Fruit fly (Drosophila melanogaster) whole organism, embryonic: ENCODE results near the gene asl.

Source experiments
- Abd-B ChIP-seq: fragments of 200-800 bp; sonication (Bioruptor generic); optimal IDR thresholded peaks from 2 replicates; lab custom pipeline; 2018; ENCODE audit warnings: missing biosample characterization, mild to moderate bottlenecking, missing genetic modification characterization, moderate library complexity
- Blimp-1 ChIP-seq: fragments of 200-800 bp; sonication (Bioruptor generic); optimal IDR thresholded peaks from 3 replicates; lab custom pipeline; 2018; ENCODE audit warnings: missing biosample characterization, missing genetic modification characterization, mild to moderate bottlenecking, moderate library complexity, missing genetic modification reagents
- BtbVII ChIP-seq: fragments of 200-800 bp; sonication (Bioruptor generic); optimal IDR thresholded peaks from 3 replicates; lab custom pipeline; 2017; ENCODE audit warnings: missing biosample characterization, mild to moderate bottlenecking, missing genetic modification characterization
- CG10959 ChIP-seq: fragments of 200-800 bp; sonication (Bioruptor generic); IDR thresholded peaks from 2 replicates; pipeline ENCODE4 v1.3.6; 2022; ENCODE audit warnings: missing biosample characterization, missing genetic modification characterization
- CG12769 ChIP-seq: fragments of 200-800 bp; sonication (Bioruptor generic); optimal IDR thresholded peaks from 2 replicates; lab custom pipeline; 2019; ENCODE audit warnings: missing biosample characterization, mild to moderate bottlenecking, missing genetic modification characterization, moderate library complexity
- CG13123 ChIP-seq: fragments of 200-800 bp; sonication (Bioruptor generic); optimal IDR thresholded peaks from 2 replicates; lab custom pipeline; 2016; ENCODE audit warnings: missing biosample characterization, missing genetic modification characterization
- CG13894 ChIP-seq: fragments of 200-800 bp; sonication (Bioruptor generic); optimal IDR thresholded peaks from 3 replicates; lab custom pipeline; 2018; ENCODE audit warnings: missing biosample characterization, mild to moderate bottlenecking, missing genetic modification characterization, moderate library complexity
- CG1602 ChIP-seq: fragments of 200-800 bp; sonication (Bioruptor generic); optimal IDR thresholded peaks from 3 replicates; lab custom pipeline; 2016; ENCODE audit warnings: missing biosample characterization, missing genetic modification characterization
- CG18599 ChIP-seq: fragments of 200-800 bp; sonication (Bioruptor generic); optimal IDR thresholded peaks from 3 replicates; lab custom pipeline; 2017; ENCODE audit warnings: missing biosample characterization, missing genetic modification characterization, mild to moderate bottlenecking, moderate library complexity, missing genetic modification reagents
- CG2678 ChIP-seq: fragments of 200-800 bp; sonication (Bioruptor generic); optimal IDR thresholded peaks from 3 replicates; lab custom pipeline; 2019; ENCODE audit warnings: missing biosample characterization, mild to moderate bottlenecking, missing genetic modification characterization, moderate library complexity
- CG30020 ChIP-seq: fragments of 200-800 bp; optimal IDR thresholded peaks from 2 replicates; lab custom pipeline; 2019; ENCODE audit warnings: missing biosample characterization, mild to moderate bottlenecking, missing genetic modification characterization, moderate library complexity
- CG31388 ChIP-seq: fragments of 200-800 bp; sonication (Bioruptor generic); optimal IDR thresholded peaks from 2 replicates; lab custom pipeline; 2016; ENCODE audit warnings: missing biosample characterization, missing genetic modification characterization
- CG31441 ChIP-seq: fragments of 200-800 bp; sonication (Bioruptor generic); IDR thresholded peaks from 2 replicates; pipeline ENCODE4 v1.3.6; 2022; ENCODE audit warnings: missing biosample characterization, missing genetic modification characterization
- CG3163 ChIP-seq: fragments of 200-800 bp; sonication (Bioruptor generic); optimal IDR thresholded peaks from 3 replicates; lab custom pipeline; 2016; ENCODE audit warnings: missing biosample characterization, missing genetic modification characterization
- CG3281 ChIP-seq: fragments of 200-800 bp; sonication (Bioruptor generic); optimal IDR thresholded peaks from 3 replicates; lab custom pipeline; 2017; ENCODE audit warnings: missing biosample characterization, mild to moderate bottlenecking, missing genetic modification characterization
- CG6683 ChIP-seq: fragments of 200-800 bp; sonication (Bioruptor generic); optimal IDR thresholded peaks from 2 replicates; lab custom pipeline; 2017; ENCODE audit warnings: missing biosample characterization, mild to moderate bottlenecking, missing genetic modification characterization, missing genetic modification reagents
- CG6765 ChIP-seq: fragments of 200-800 bp; sonication (Bioruptor generic); optimal IDR thresholded peaks from 3 replicates; lab custom pipeline; 2017; ENCODE audit warnings: missing biosample characterization, mild to moderate bottlenecking, missing genetic modification characterization
- CG7928 ChIP-seq: fragments of 200-800 bp; sonication (Bioruptor generic); optimal IDR thresholded peaks from 2 replicates; lab custom pipeline; 2017; ENCODE audit warnings: missing biosample characterization, mild to moderate bottlenecking, missing genetic modification characterization
- CG8765 ChIP-seq: fragments of 200-800 bp; sonication (Bioruptor generic); IDR thresholded peaks from 2 replicates; pipeline ENCODE4 v1.3.6; 2022; ENCODE audit warnings: missing biosample characterization, missing genetic modification characterization
- CG9797 ChIP-seq: fragments of 200-800 bp; sonication (Bioruptor generic); optimal IDR thresholded peaks from 3 replicates; lab custom pipeline; 2018; ENCODE audit warnings: missing biosample characterization, mild to moderate bottlenecking, missing genetic modification characterization
- CTCF ChIP-seq: fragments of 200-800 bp; sonication (Bioruptor generic); optimal IDR thresholded peaks from 2 replicates; lab custom pipeline; 2017; ENCODE audit warnings: missing biosample characterization, mild to moderate bottlenecking, missing genetic modification characterization, moderate library complexity
- E2f1 ChIP-seq: fragments of 200-800 bp; sonication (Bioruptor generic); IDR thresholded peaks from 2 replicates; pipeline ENCODE4 v1.3.6; 2022; ENCODE audit warnings: missing biosample characterization, missing genetic modification characterization
- Fer3 ChIP-seq: fragments of 200-800 bp; sonication (Bioruptor generic); optimal IDR thresholded peaks from 2 replicates; lab custom pipeline; 2018; ENCODE audit warnings: missing biosample characterization, mild to moderate bottlenecking, missing genetic modification characterization, moderate library complexity
- Hr3 ChIP-seq: fragments of 200-800 bp; sonication (Bioruptor generic); optimal IDR thresholded peaks from 3 replicates; lab custom pipeline; 2016; ENCODE audit warnings: missing biosample characterization, missing genetic modification characterization
- Hsf ChIP-seq: fragments of 200-800 bp; sonication (Bioruptor generic); optimal IDR thresholded peaks from 3 replicates; lab custom pipeline; 2016; ENCODE audit warnings: missing biosample characterization, missing genetic modification characterization
- Lhr ChIP-seq: fragments of 200-800 bp; sonication (Bioruptor generic); optimal IDR thresholded peaks from 3 replicates; lab custom pipeline; 2017; ENCODE audit warnings: mild to moderate bottlenecking, missing biosample characterization, missing genetic modification reagents, missing genetic modification characterization
- MESR4 ChIP-seq: fragments of 200-800 bp; sonication (Bioruptor generic); optimal IDR thresholded peaks from 2 replicates; lab custom pipeline; 2018; ENCODE audit warnings: missing biosample characterization, mild to moderate bottlenecking, missing genetic modification characterization, moderate library complexity
- NK7.1 ChIP-seq: fragments of 200-800 bp; sonication (Bioruptor generic); optimal IDR thresholded peaks from 3 replicates; lab custom pipeline; 2016; ENCODE audit warnings: missing biosample characterization, missing genetic modification characterization
- Sox100B ChIP-seq: fragments of 200-800 bp; sonication (Bioruptor generic); optimal IDR thresholded peaks from 3 replicates; lab custom pipeline; 2018; ENCODE audit warnings: missing biosample characterization, mild to moderate bottlenecking, missing genetic modification characterization
- Spps ChIP-seq: fragments of 200-800 bp; sonication (Bioruptor generic); optimal IDR thresholded peaks from 2 replicates; lab custom pipeline; 2018; ENCODE audit warnings: missing biosample characterization, mild to moderate bottlenecking, missing genetic modification characterization
- Vsx1 ChIP-seq: fragments of 200-800 bp; sonication (Bioruptor generic); optimal IDR thresholded peaks from 2 replicates; lab custom pipeline; 2017; ENCODE audit warnings: missing biosample characterization, mild to moderate bottlenecking, missing genetic modification characterization, missing genetic modification reagents
- ab ChIP-seq: fragments of 200-800 bp; sonication (Bioruptor generic); optimal IDR thresholded peaks from 2 replicates; lab custom pipeline; 2016; ENCODE audit warnings: missing biosample characterization, missing genetic modification characterization
- bigmax ChIP-seq: fragments of 200-800 bp; sonication (Bioruptor generic); optimal IDR thresholded peaks from 2 replicates; lab custom pipeline; 2018; ENCODE audit warnings: missing biosample characterization, mild to moderate bottlenecking, missing genetic modification characterization
- dmrt11E ChIP-seq: fragments of 200-800 bp; sonication (Bioruptor generic); optimal IDR thresholded peaks from 3 replicates; lab custom pipeline; 2018; ENCODE audit warnings: missing biosample characterization, mild to moderate bottlenecking, missing genetic modification characterization, moderate library complexity
- dmrt99B ChIP-seq: fragments of 200-800 bp; sonication (Bioruptor generic); optimal IDR thresholded peaks from 2 replicates; lab custom pipeline; 2018; ENCODE audit warnings: missing biosample characterization, mild to moderate bottlenecking, missing genetic modification characterization, moderate library complexity
- eve ChIP-seq, 2 experiments: fragments of >200 bp; optimal IDR thresholded peaks; 2 replicates each; lab custom pipeline; 2017; ENCODE audit warnings: missing biosample characterization in 2 of 2, missing genetic modification characterization in 2 of 2
- gsb-n ChIP-seq: fragments of 200-800 bp; sonication (Bioruptor generic); optimal IDR thresholded peaks from 3 replicates; lab custom pipeline; 2018; ENCODE audit warnings: missing biosample characterization, mild to moderate bottlenecking, missing genetic modification characterization
- hkb ChIP-seq, 2 experiments: fragments of 200-800 bp in 1 of 2; fragments of >200 bp in 1 of 2; sonication (Bioruptor generic) in 1 of 2; IDR thresholded peaks in 1 of 2; optimal IDR thresholded peaks in 1 of 2; 2 replicates each; pipeline versions ENCODE4 v1.3.6 to Lab custom; 2017 to 2022; ENCODE audit warnings: missing biosample characterization in 1 of 2, missing genetic modification characterization in 1 of 2
- ind ChIP-seq: fragments of 200-800 bp; sonication (Bioruptor generic); optimal IDR thresholded peaks from 3 replicates; lab custom pipeline; 2016; ENCODE audit warnings: missing biosample characterization, missing genetic modification characterization
- inv ChIP-seq: fragments of 200-800 bp; sonication (Bioruptor generic); IDR thresholded peaks from 2 replicates; pipeline ENCODE4 v1.3.6; 2022; ENCODE audit warnings: missing biosample characterization, missing genetic modification characterization; ENCODE audit not compliant: partially characterized antibody
- onecut ChIP-seq: fragments of 200-800 bp; sonication (Bioruptor generic); IDR thresholded peaks from 2 replicates; pipeline ENCODE4 v1.3.6; 2022; ENCODE audit warnings: missing biosample characterization, missing genetic modification characterization
- org-1 ChIP-seq: fragments of 200-800 bp; sonication (Bioruptor generic); optimal IDR thresholded peaks from 2 replicates; lab custom pipeline; 2017; ENCODE audit warnings: missing biosample characterization, missing genetic modification characterization
- pfk ChIP-seq: fragments of 200-800 bp; sonication (Bioruptor generic); optimal IDR thresholded peaks from 2 replicates; lab custom pipeline; 2018; ENCODE audit warnings: missing biosample characterization, mild to moderate bottlenecking, missing genetic modification characterization, moderate library complexity
- ranshi ChIP-seq: fragments of 200-800 bp; sonication (Bioruptor generic); IDR thresholded peaks from 2 replicates; pipeline ENCODE4 v1.3.6; 2022; ENCODE audit warnings: missing biosample characterization, missing genetic modification characterization
- schlank ChIP-seq: fragments of 200-800 bp; sonication (Bioruptor generic); optimal IDR thresholded peaks from 2 replicates; lab custom pipeline; 2018; ENCODE audit warnings: missing biosample characterization, mild to moderate bottlenecking, missing genetic modification characterization
- scrt ChIP-seq: fragments of 200-800 bp; sonication (Bioruptor generic); optimal IDR thresholded peaks from 2 replicates; lab custom pipeline; 2018; ENCODE audit warnings: missing biosample characterization, mild to moderate bottlenecking, missing genetic modification characterization, moderate library complexity
- sens-2 ChIP-seq: fragments of 200-800 bp; sonication (Bioruptor generic); IDR thresholded peaks from 2 replicates; pipeline ENCODE4 v1.3.6; 2022; ENCODE audit warnings: missing biosample characterization, missing genetic modification characterization
- slp2 ChIP-seq: fragments of 200-800 bp; sonication (Bioruptor generic); optimal IDR thresholded peaks from 2 replicates; lab custom pipeline; 2016; ENCODE audit warnings: missing biosample characterization, missing genetic modification characterization
- sqz ChIP-seq: fragments of 200-800 bp; sonication (Bioruptor generic); optimal IDR thresholded peaks from 3 replicates; lab custom pipeline; 2018; ENCODE audit warnings: missing biosample characterization, mild to moderate bottlenecking, missing genetic modification characterization
- wdn ChIP-seq: fragments of 200-800 bp; sonication (Bioruptor generic); IDR thresholded peaks from 2 replicates; pipeline ENCODE4 v1.3.6; 2022; ENCODE audit warnings: missing biosample characterization, missing genetic modification characterization

Gene asl

DNA sequence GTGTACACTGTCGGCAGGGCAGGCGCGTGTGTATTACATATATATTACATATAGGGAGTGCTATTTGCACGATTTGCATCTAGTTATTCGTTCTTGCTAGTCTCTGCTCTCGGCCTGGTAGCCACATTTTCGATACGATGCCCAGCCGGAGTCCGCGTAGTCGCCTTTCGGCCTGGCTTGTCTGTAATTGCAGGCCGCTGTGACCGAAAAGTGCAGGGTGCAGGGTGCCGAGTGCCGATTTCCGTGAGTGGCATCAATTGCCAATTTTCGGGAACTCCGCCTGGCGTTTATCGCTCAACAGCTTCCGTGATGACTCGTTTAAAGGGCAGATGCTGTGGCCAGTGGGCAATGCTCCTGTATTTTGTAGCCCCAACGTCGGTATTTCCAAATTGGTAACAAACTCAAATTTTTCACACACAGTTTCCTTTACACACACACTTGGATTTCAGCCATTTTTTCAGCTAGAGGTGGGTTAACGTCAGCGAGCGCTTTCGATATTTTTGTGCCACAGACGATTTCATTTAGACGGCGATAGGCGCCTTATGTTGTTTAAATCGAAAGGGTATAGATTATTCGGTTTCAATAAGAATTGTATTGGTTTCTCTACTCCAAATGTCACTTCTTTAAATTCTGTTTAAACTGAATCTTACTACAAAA is 18.4 kb downstream of the asl start, which contains the start of gene CG2926 (continued):
- TF ChIP-seq CG1602 (GFP tag; lab: Kevin White, UChicago) (no peak), CG30020 (tag; lab: Kevin White, UChicago) (peak; percentile 81), bigmax (no peak), Hsf (GFP tag; lab: Kevin White, UChicago) (peak; percentile 47), CG13123 (GFP tag; lab: Kevin White, UChicago) (no peak), CG7928 (GFP tag; lab: Kevin White, UChicago) (peak; percentile 6), eve (GFP tag; optimal IDR thresholded peaks at IDR 0.05; lab: Kevin White, UChicago) (no peak), BtbVII (GFP tag; lab: Kevin White, UChicago) (no peak), dmrt99B (tag; lab: Kevin White, UChicago) (no peak), pfk (GFP tag; lab: Kevin White, UChicago) (no peak), sqz (no peak), org-1 (GFP tag; lab: Kevin White, UChicago) (no peak), Hr3 (GFP tag; lab: Kevin White, UChicago) (no peak), CG10959 (GFP tag; lab: Robert Waterston, UW) (no peak), slp2 (GFP tag; lab: Kevin White, UChicago) (no peak), CG8765 (GFP tag; lab: Robert Waterston, UW) (no peak), CG31441 (GFP tag; lab: Robert Waterston, UW) (no peak), gsb-n (tag; lab: Kevin White, UChicago) (no peak), ranshi (GFP tag; lab: Robert Waterston, UW) (no peak), hkb (optimal IDR thresholded peaks at IDR 0.05; lab: Kevin White, UChicago) (no peak), hkb (GFP tag; IDR thresholded peaks at IDR 0.05; lab: Robert Waterston, UW) (no peak), wdn (0 out of 2 replicates have a peak, but pooled peaks have one; percentile 5), Lhr (no peak), Sox100B (GFP tag; lab: Kevin White, UChicago) (no peak), Spps (tag; lab: Kevin White, UChicago) (no peak), CG6765 (GFP tag; lab: Kevin White, UChicago) (no peak), inv (peak; percentile 84), E2f1 (GFP tag; lab: Robert Waterston, UW) (no peak), sens-2 (GFP tag; lab: Robert Waterston, UW) (no peak), CG2678 (tag; lab: Kevin White, UChicago) (no peak), CG6683 (no peak), ind (no peak), CG9797 (GFP tag; lab: Kevin White, UChicago) (peak; percentile 31), CG3163 (peak; percentile 31), Vsx1 (GFP tag; lab: Kevin White, UChicago) (no peak), CG12769 (no peak), Abd-B (GFP tag; lab: Kevin White, UChicago) (no peak), CG31388 (GFP tag; lab: Kevin White, UChicago) (no peak), MESR4 (GFP tag; lab: Kevin White, UChicago) (peak; percentile 94), CG18599 (GFP tag; lab: Kevin White, UChicago) (no peak), scrt (GFP tag; lab: Kevin White, UChicago) (no peak), onecut (GFP tag; lab: Robert Waterston, UW) (peak; percentile 47), Fer3 (tag; lab: Kevin White, UChicago) (no peak), Blimp-1 (GFP tag; lab: Kevin White, UChicago) (no peak), CG13894 (no peak), dmrt11E (peak; percentile 25), CTCF (no peak), CG3281 (no peak), schlank (tag; lab: Kevin White, UChicago) (no peak), ab (GFP tag; lab: Kevin White, UChicago) (no peak), NK7.1 (no peak)
